Fruit fly (Drosophila melanogaster) whole organism, prepupa: ENCODE data around the gene COX7AL2.

Experiments
- CG10631 ChIP-seq: fragments of 200-800 bp; sonication (Bioruptor generic); optimal IDR thresholded peaks from 2 replicates; lab custom pipeline; 2016; ENCODE audit warnings: missing biosample characterization, missing genetic modification characterization
- CG10669 ChIP-seq: fragments of 200-800 bp; sonication (Bioruptor generic); optimal IDR thresholded peaks from 3 replicates; lab custom pipeline; 2018; ENCODE audit warnings: missing biosample characterization, mild to moderate bottlenecking, missing genetic modification characterization, moderate library complexity
- CG11294 ChIP-seq: fragments of 200-800 bp; sonication (Bioruptor generic); IDR thresholded peaks from 2 replicates; pipeline ENCODE4 v1.3.6; 2022; ENCODE audit warnings: missing biosample characterization, missing genetic modification characterization
- CG11762 ChIP-seq: fragments of 200-800 bp; sonication (Bioruptor generic); optimal IDR thresholded peaks from 3 replicates; lab custom pipeline; 2016; ENCODE audit warnings: missing biosample characterization, missing genetic modification characterization; ENCODE audit not compliant: insufficient read depth
- CG11902 ChIP-seq: fragments of 200-800 bp; sonication (Bioruptor generic); optimal IDR thresholded peaks from 3 replicates; lab custom pipeline; 2016; ENCODE audit warnings: missing biosample characterization, missing genetic modification characterization
- CG15336 ChIP-seq: fragments of 200-800 bp; sonication (Bioruptor generic); IDR thresholded peaks from 2 replicates; pipeline ENCODE4 v1.3.6; 2022; ENCODE audit warnings: missing biosample characterization, missing genetic modification characterization
- CG1621 ChIP-seq: fragments of 200-800 bp; sonication (Bioruptor generic); optimal IDR thresholded peaks from 3 replicates; lab custom pipeline; 2018; ENCODE audit warnings: missing biosample characterization, mild to moderate bottlenecking, missing genetic modification characterization
- CG16779 ChIP-seq: fragments of 200-800 bp; sonication (Bioruptor generic); optimal IDR thresholded peaks from 3 replicates; lab custom pipeline; 2017; ENCODE audit warnings: missing biosample characterization, mild to moderate bottlenecking, missing genetic modification characterization
- CG3032 ChIP-seq: fragments of 200-800 bp; optimal IDR thresholded peaks from 2 replicates; lab custom pipeline; 2019; ENCODE audit warnings: missing biosample characterization, mild to moderate bottlenecking, missing genetic modification characterization, moderate library complexity
- CG31627 ChIP-seq: fragments of 200-800 bp; sonication (Bioruptor generic); optimal IDR thresholded peaks from 3 replicates; lab custom pipeline; 2016; ENCODE audit warnings: missing biosample characterization, missing genetic modification characterization
- CG32006 ChIP-seq: fragments of 200-800 bp; sonication (Bioruptor generic); optimal IDR thresholded peaks from 3 replicates; lab custom pipeline; 2017; ENCODE audit warnings: missing biosample characterization, mild to moderate bottlenecking, missing genetic modification characterization
- CG3919 ChIP-seq: fragments of 200-800 bp; sonication (Bioruptor generic); optimal IDR thresholded peaks from 3 replicates; lab custom pipeline; 2016; ENCODE audit warnings: missing biosample characterization, missing genetic modification characterization
- CG4318 ChIP-seq: fragments of 200-800 bp; sonication (Bioruptor generic); optimal IDR thresholded peaks from 3 replicates; lab custom pipeline; 2017; ENCODE audit warnings: missing biosample characterization, mild to moderate bottlenecking, missing genetic modification characterization
- CG6276 ChIP-seq: fragments of 200-800 bp; sonication (Bioruptor generic); optimal IDR thresholded peaks from 2 replicates; lab custom pipeline; 2017; ENCODE audit warnings: missing biosample characterization, mild to moderate bottlenecking, missing genetic modification characterization
- CG6792 ChIP-seq: fragments of 200-800 bp; sonication (Bioruptor generic); optimal IDR thresholded peaks from 3 replicates; lab custom pipeline; 2016; ENCODE audit warnings: missing biosample characterization, missing genetic modification characterization
- CG6808 ChIP-seq: fragments of 200-800 bp; sonication (Bioruptor generic); optimal IDR thresholded peaks from 3 replicates; lab custom pipeline; 2017; ENCODE audit warnings: missing biosample characterization, missing genetic modification characterization, mild to moderate bottlenecking, moderate library complexity, missing genetic modification reagents
- CG7368 ChIP-seq: fragments of 200-800 bp; sonication (Bioruptor generic); optimal IDR thresholded peaks from 3 replicates; lab custom pipeline; 2016; ENCODE audit warnings: missing biosample characterization, missing genetic modification characterization
- CG8119 ChIP-seq: fragments of 200-800 bp; sonication (Bioruptor generic); IDR thresholded peaks from 3 replicates; pipeline ENCODE4 v1.3.6; 2022; ENCODE audit warnings: missing biosample characterization, missing genetic modification characterization
- CG8319 ChIP-seq: fragments of 200-800 bp; sonication (Bioruptor generic); optimal IDR thresholded peaks from 3 replicates; lab custom pipeline; 2016; ENCODE audit warnings: missing biosample characterization, missing genetic modification characterization
- CG8632 ChIP-seq: fragments of 200-800 bp; sonication (Bioruptor generic); optimal IDR thresholded peaks from 3 replicates; lab custom pipeline; 2016; ENCODE audit warnings: missing biosample characterization, missing genetic modification characterization
- CG9139 ChIP-seq: fragments of 200-800 bp; sonication (Bioruptor generic); optimal IDR thresholded peaks from 3 replicates; lab custom pipeline; 2017; ENCODE audit warnings: missing biosample characterization, mild to moderate bottlenecking, missing genetic modification characterization
- Eip75B ChIP-seq: fragments of 200-800 bp; sonication (Bioruptor generic); optimal IDR thresholded peaks from 3 replicates; lab custom pipeline; 2016; ENCODE audit warnings: missing biosample characterization, missing genetic modification characterization
- Eip93F ChIP-seq: fragments of 200-800 bp; sonication (Bioruptor generic); optimal IDR thresholded peaks from 2 replicates; lab custom pipeline; 2016; ENCODE audit warnings: missing biosample characterization, mild to moderate bottlenecking, missing genetic modification characterization
- Gug ChIP-seq: fragments of 200-800 bp; sonication (Bioruptor generic); IDR thresholded peaks from 2 replicates; pipeline ENCODE4 v1.3.6; 2022; ENCODE audit warnings: missing biosample characterization, missing genetic modification characterization
- Hr38 ChIP-seq: sonication (Bioruptor generic); optimal IDR thresholded peaks from 2 replicates; lab custom pipeline; 2016; ENCODE audit warnings: missing biosample characterization, missing genetic modification characterization
- Hr39 ChIP-seq: fragments of 200-800 bp; sonication (Bioruptor generic); optimal IDR thresholded peaks from 2 replicates; lab custom pipeline; 2016; ENCODE audit warnings: missing biosample characterization, missing genetic modification characterization
- Lpt ChIP-seq: fragments of 200-800 bp; sonication (Bioruptor generic); optimal IDR thresholded peaks from 3 replicates; lab custom pipeline; 2016; ENCODE audit warnings: missing biosample characterization, missing genetic modification characterization
- Met ChIP-seq: fragments of 200-800 bp; sonication (Bioruptor generic); optimal IDR thresholded peaks from 3 replicates; lab custom pipeline; 2016; ENCODE audit warnings: missing biosample characterization, missing genetic modification characterization
- Sox102F ChIP-seq: fragments of 200-800 bp; sonication (Bioruptor generic); optimal IDR thresholded peaks from 2 replicates; lab custom pipeline; 2016; ENCODE audit warnings: missing biosample characterization, mild to moderate bottlenecking, missing genetic modification characterization
- Sox14 ChIP-seq: fragments of 200-800 bp; sonication (Bioruptor generic); optimal IDR thresholded peaks from 3 replicates; lab custom pipeline; 2016; ENCODE audit warnings: missing biosample characterization, missing genetic modification characterization
- Sox15 ChIP-seq: fragments of 200-800 bp; sonication (Bioruptor generic); optimal IDR thresholded peaks from 3 replicates; lab custom pipeline; 2016; ENCODE audit warnings: missing biosample characterization, missing genetic modification characterization
- achi ChIP-seq: fragments of 200-800 bp; sonication (Bioruptor generic); optimal IDR thresholded peaks from 3 replicates; lab custom pipeline; 2016; ENCODE audit warnings: missing biosample characterization, missing genetic modification characterization
- acj6 ChIP-seq: fragments of 200-800 bp; sonication (Bioruptor generic); optimal IDR thresholded peaks from 3 replicates; lab custom pipeline; 2016; ENCODE audit warnings: missing biosample characterization, missing genetic modification characterization
- cyc ChIP-seq: fragments of 200-800 bp; sonication (Bioruptor generic); optimal IDR thresholded peaks from 3 replicates; lab custom pipeline; 2016; ENCODE audit warnings: missing biosample characterization, missing genetic modification characterization
- dac ChIP-seq: fragments of 200-800 bp; sonication (Bioruptor generic); optimal IDR thresholded peaks from 2 replicates; lab custom pipeline; 2017; ENCODE audit warnings: missing biosample characterization, mild to moderate bottlenecking, missing genetic modification characterization
- eg ChIP-seq: fragments of 200-800 bp; sonication (Bioruptor generic); IDR thresholded peaks from 3 replicates; pipeline ENCODE4 v1.3.6; 2022; ENCODE audit warnings: missing biosample characterization, missing genetic modification characterization
- esn ChIP-seq: fragments of 200-800 bp; sonication (Bioruptor generic); optimal IDR thresholded peaks from 2 replicates; lab custom pipeline; 2016; ENCODE audit warnings: missing biosample characterization, mild to moderate bottlenecking, missing genetic modification characterization, moderate library complexity
- fd59A ChIP-seq: fragments of 200-800 bp; sonication (Bioruptor generic); optimal IDR thresholded peaks from 2 replicates; lab custom pipeline; 2017; ENCODE audit warnings: missing biosample characterization, mild to moderate bottlenecking, missing genetic modification characterization, missing genetic modification reagents
- fd85E ChIP-seq: fragments of 200-800 bp; sonication (Bioruptor generic); optimal IDR thresholded peaks from 3 replicates; lab custom pipeline; 2016; ENCODE audit warnings: missing biosample characterization, missing genetic modification characterization
- lz ChIP-seq: fragments of 200-800 bp; sonication (Bioruptor generic); optimal IDR thresholded peaks from 3 replicates; lab custom pipeline; 2016; ENCODE audit warnings: missing biosample characterization, missing genetic modification characterization
- net ChIP-seq: fragments of 200-800 bp; sonication (Bioruptor generic); optimal IDR thresholded peaks from 3 replicates; lab custom pipeline; 2016; ENCODE audit warnings: missing biosample characterization, missing genetic modification characterization
- salr ChIP-seq, 2 experiments: fragments of 200-800 bp; sonication (Bioruptor generic); optimal IDR thresholded peaks; 3 replicates each; lab custom pipeline; 2016 to 2018; ENCODE audit warnings: missing biosample characterization in 2 of 2, missing genetic modification characterization in 2 of 2, mild to moderate bottlenecking in 1 of 2
- spab ChIP-seq: fragments of 200-800 bp; sonication (Bioruptor generic); optimal IDR thresholded peaks from 2 replicates; lab custom pipeline; 2017; ENCODE audit warnings: missing biosample characterization, mild to moderate bottlenecking, missing genetic modification characterization, missing genetic modification reagents
- ss ChIP-seq, 2 experiments: fragments of 200-800 bp; sonication (Bioruptor generic); optimal IDR thresholded peaks; 2 replicates in 1 of 2; 3 replicates in 1 of 2; lab custom pipeline; 2017 to 2018; ENCODE audit warnings: mild to moderate bottlenecking in 2 of 2, missing biosample characterization in 2 of 2, missing genetic modification characterization in 2 of 2, moderate library complexity in 1 of 2
- topi ChIP-seq: fragments of 200-800 bp; sonication (Bioruptor generic); optimal IDR thresholded peaks from 3 replicates; lab custom pipeline; 2016; ENCODE audit warnings: missing biosample characterization, missing genetic modification characterization
- vri ChIP-seq: fragments of 200-800 bp; sonication (Bioruptor generic); optimal IDR thresholded peaks from 3 replicates; lab custom pipeline; 2016; ENCODE audit warnings: missing biosample characterization, mild to moderate bottlenecking, missing genetic modification characterization

Gene COX7AL2

DNA sequence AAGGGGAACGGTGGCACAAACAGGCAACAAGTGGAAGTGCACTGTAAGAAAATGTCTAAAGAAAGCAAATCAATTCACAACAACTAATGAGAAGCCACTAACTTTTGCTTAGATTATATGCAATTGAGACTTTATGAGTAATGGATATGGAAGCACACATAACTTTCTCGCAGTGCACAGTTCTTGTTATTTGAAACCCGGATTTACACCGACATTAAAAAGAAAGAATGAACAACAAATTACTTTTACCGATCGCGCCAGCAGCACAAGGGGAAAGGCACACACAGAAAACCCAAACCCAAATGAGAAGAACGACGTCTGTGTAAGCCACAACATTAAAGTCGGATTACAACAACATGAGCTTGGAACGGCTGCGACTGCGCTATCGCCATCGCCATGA, 8.6 kb downstream of the COX7AL2 start (continued):
- TF ChIP-seq salr (GFP tag; optimal IDR thresholded peaks at IDR 0.05; lab: Kevin White, UChicago) (peak; percentile 12 to 35), eg (GFP tag; lab: Robert Waterston, UW) (peak; percentile 66), CG9139 (no peak), CG11294 (GFP tag; lab: Robert Waterston, UW) (0 out of 2 replicates have a peak, but pooled peaks have one; percentile 19), vri (peak; percentile 60), CG6792 (GFP tag; lab: Kevin White, UChicago) (peak; percentile 78), CG31627 (GFP tag; lab: Kevin White, UChicago) (peak; percentile 90), CG7368 (peak; percentile 51), Eip75B (GFP tag; lab: Kevin White, UChicago) (peak; percentile 74), esn (GFP tag; lab: Kevin White, UChicago) (peak; percentile 88), acj6 (GFP tag; lab: Kevin White, UChicago) (peak; percentile 76)
- TF ChIP-seq, all 60 proteins: peak for 51

DNA sequence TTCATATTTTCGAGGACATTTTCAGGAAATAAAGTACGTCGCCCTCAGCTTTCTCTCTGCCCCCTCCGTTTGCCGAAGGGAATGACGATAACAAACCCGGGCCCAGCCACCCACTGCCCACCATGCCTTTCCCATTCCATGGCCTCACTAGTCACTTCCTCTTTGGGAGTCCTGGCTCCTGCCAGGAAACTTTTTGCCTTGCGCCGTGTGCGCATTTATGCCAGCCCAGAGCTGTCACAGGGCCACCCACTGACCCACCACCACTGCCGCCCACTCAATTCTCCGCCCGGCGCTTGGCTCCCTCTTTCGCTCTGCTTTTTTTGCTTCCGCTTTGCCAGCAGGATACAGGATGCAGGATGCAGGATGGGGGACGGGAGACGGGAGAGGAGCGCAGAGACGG, 10.3 kb downstream of the COX7AL2 start:
- TF ChIP-seq Sox102F (GFP tag; lab: Kevin White, UChicago) (no peak), ss (GFP tag; optimal IDR thresholded peaks at IDR 0.05; lab: Kevin White, UChicago) (no peak)
- TF ChIP-seq, all 60 proteins: peak for 0

DNA sequence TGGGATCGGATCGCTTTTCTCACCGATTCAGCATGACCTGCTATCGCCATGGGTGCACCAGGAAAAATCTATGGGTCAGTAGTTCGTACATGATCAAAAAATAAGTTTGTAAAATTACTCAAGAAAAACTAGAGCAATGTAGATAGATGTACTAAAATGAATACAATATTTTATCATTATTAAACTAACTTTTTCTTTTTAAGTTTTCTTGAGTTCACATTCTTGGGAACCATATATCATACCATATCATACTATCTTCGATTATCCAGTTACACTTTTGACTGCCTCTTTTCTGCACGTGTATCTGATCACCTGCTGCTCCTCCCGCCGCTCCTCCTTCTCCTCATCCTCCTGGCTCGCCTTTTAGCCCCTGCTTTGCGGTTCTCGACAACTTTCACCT, 12.3 kb downstream of the COX7AL2 start:
- TF ChIP-seq CG8319 (peak; percentile 8), CG8632 (peak; percentile 42), CG9139 (no peak), spab (GFP tag; lab: Kevin White, UChicago) (no peak), CG4318 (GFP tag; lab: Kevin White, UChicago) (peak; percentile 67), Gug (GFP tag; lab: Robert Waterston, UW) (0 out of 2 replicates have a peak, but pooled peaks have one; percentile 12), CG32006 (GFP tag; lab: Kevin White, UChicago) (peak; percentile 87), Hr38 (no peak), Eip93F (no peak), topi (GFP tag; lab: Kevin White, UChicago) (peak; percentile 29), CG1621 (tag; lab: Kevin White, UChicago) (no peak), fd85E (GFP tag; lab: Kevin White, UChicago) (no peak), CG6808 (GFP tag; lab: Kevin White, UChicago) (no peak), CG11762 (GFP tag; lab: Kevin White, UChicago) (peak; percentile 2), CG7368 (peak; percentile 8), lz (GFP tag; lab: Kevin White, UChicago) (peak; percentile 36), CG6792 (GFP tag; lab: Kevin White, UChicago) (peak; percentile 54), vri (no peak), dac (peak; percentile 47), esn (GFP tag; lab: Kevin White, UChicago) (peak; percentile 53), fd59A (GFP tag; lab: Kevin White, UChicago) (no peak), Hr39 (GFP tag; lab: Kevin White, UChicago) (peak; percentile 19), Lpt (GFP tag; lab: Kevin White, UChicago) (no peak), CG11902 (GFP tag; lab: Kevin White, UChicago) (peak; percentile 33), CG16779 (tag; lab: Kevin White, UChicago) (no peak), Met (peak; percentile 48), CG8119 (GFP tag; lab: Robert Waterston, UW) (peak; percentile 69), CG3032 (tag; lab: Kevin White, UChicago) (no peak), CG6276 (GFP tag; lab: Kevin White, UChicago) (peak; percentile 66), CG10631 (GFP tag; lab: Kevin White, UChicago) (peak; percentile 47), eg (GFP tag; lab: Robert Waterston, UW) (peak; percentile 7; the same call in 1 of the 3 replicates), net (GFP tag; lab: Kevin White, UChicago) (no peak), Sox15 (GFP tag; lab: Kevin White, UChicago) (no peak), CG15336 (GFP tag; lab: Robert Waterston, UW) (peak; percentile 45; the same call in 1 of the 2 replicates), Sox14 (peak; percentile 42), Eip75B (GFP tag; lab: Kevin White, UChicago) (peak; percentile 39), achi (peak; percentile 57), CG3919 (GFP tag; lab: Kevin White, UChicago) (peak; percentile 40), Sox102F (GFP tag; lab: Kevin White, UChicago) (peak; percentile 20), ss (GFP tag; optimal IDR thresholded peaks at IDR 0.05; lab: Kevin White, UChicago) (no peak), cyc (GFP tag; lab: Kevin White, UChicago) (no peak), CG10669 (GFP tag; lab: Kevin White, UChicago) (no peak)
